Fruit fly (Drosophila melanogaster) whole organism, embryonic: ENCODE results near the gene mfr.

Experiments used
- CG10366 ChIP-seq: fragments of 200-800 bp; sonication (Bioruptor generic); IDR thresholded peaks from 2 replicates; pipeline ENCODE4 v1.3.6; 2022; ENCODE audit warnings: missing biosample characterization, missing genetic modification characterization
- CG10543 ChIP-seq: fragments of 200-800 bp; sonication (Bioruptor generic); optimal IDR thresholded peaks from 3 replicates; lab custom pipeline; 2017; ENCODE audit warnings: missing biosample characterization, mild to moderate bottlenecking, missing genetic modification characterization, moderate library complexity
- CG12744 ChIP-seq: fragments of 200-800 bp; sonication (Bioruptor generic); optimal IDR thresholded peaks from 2 replicates; lab custom pipeline; 2016; ENCODE audit warnings: missing biosample characterization, missing genetic modification characterization
- CG14710 ChIP-seq: fragments of 200-800 bp; sonication (Bioruptor generic); optimal IDR thresholded peaks from 3 replicates; lab custom pipeline; 2019; ENCODE audit warnings: missing biosample characterization, mild to moderate bottlenecking, missing genetic modification characterization, moderate library complexity
- CG1832 ChIP-seq: fragments of 200-800 bp; sonication (Bioruptor generic); optimal IDR thresholded peaks from 2 replicates; lab custom pipeline; 2017; ENCODE audit warnings: missing biosample characterization, mild to moderate bottlenecking, missing genetic modification characterization, inconsistent platforms
- CG18619 ChIP-seq: fragments of 200-800 bp; sonication (Bioruptor generic); optimal IDR thresholded peaks from 3 replicates; lab custom pipeline; 2017; ENCODE audit warnings: missing biosample characterization, mild to moderate bottlenecking, missing genetic modification characterization
- CG2116 ChIP-seq: fragments of 200-800 bp; sonication (Bioruptor generic); optimal IDR thresholded peaks from 3 replicates; lab custom pipeline; 2018; ENCODE audit warnings: missing biosample characterization, mild to moderate bottlenecking, missing genetic modification characterization
- CG2678 ChIP-seq: fragments of 200-800 bp; sonication (Bioruptor generic); optimal IDR thresholded peaks from 3 replicates; lab custom pipeline; 2019; ENCODE audit warnings: missing biosample characterization, mild to moderate bottlenecking, missing genetic modification characterization, moderate library complexity
- CG34376 ChIP-seq: fragments of 200-800 bp; sonication (Bioruptor generic); optimal IDR thresholded peaks from 2 replicates; lab custom pipeline; 2018; ENCODE audit warnings: missing biosample characterization, mild to moderate bottlenecking, missing genetic modification characterization
- CG3726 ChIP-seq: fragments of 200-800 bp; sonication (Bioruptor generic); IDR thresholded peaks from 3 replicates; pipeline ENCODE4, ENCODE4 v1.3.6; 2022; ENCODE audit warnings: missing biosample characterization, missing genetic modification characterization
- CG5245 ChIP-seq: fragments of 200-800 bp; sonication (Bioruptor generic); optimal IDR thresholded peaks from 3 replicates; lab custom pipeline; 2016; ENCODE audit warnings: missing biosample characterization, missing genetic modification characterization
- CG6813 ChIP-seq: fragments of 200-800 bp; sonication (Bioruptor generic); optimal IDR thresholded peaks from 2 replicates; lab custom pipeline; 2017; ENCODE audit warnings: missing biosample characterization, missing genetic modification characterization, mild to moderate bottlenecking, moderate library complexity, missing genetic modification reagents
- CG7357 ChIP-seq: fragments of 200-800 bp; sonication (Bioruptor generic); IDR thresholded peaks from 3 replicates; pipeline ENCODE4 v1.3.6; 2022; ENCODE audit warnings: missing biosample characterization, missing genetic modification characterization
- CG9437 ChIP-seq: fragments of 200-800 bp; sonication (Bioruptor generic); optimal IDR thresholded peaks from 2 replicates; lab custom pipeline; 2018; ENCODE audit warnings: missing biosample characterization, mild to moderate bottlenecking, missing genetic modification characterization
- Camta ChIP-seq: fragments of 200-800 bp; sonication (Bioruptor generic); optimal IDR thresholded peaks from 2 replicates; lab custom pipeline; 2016; ENCODE audit warnings: missing biosample characterization, missing genetic modification characterization
- Drgx ChIP-seq: fragments of 200-800 bp; sonication (Bioruptor generic); IDR thresholded peaks from 2 replicates; pipeline ENCODE4 v1.3.6; 2022; ENCODE audit warnings: missing biosample characterization, missing genetic modification characterization
- E2f1 ChIP-seq: fragments of 200-800 bp; sonication (Bioruptor generic); IDR thresholded peaks from 2 replicates; pipeline ENCODE4 v1.3.6; 2022; ENCODE audit warnings: missing biosample characterization, missing genetic modification characterization
- Elba2 ChIP-seq: fragments of 200-800 bp; sonication (Bioruptor generic); optimal IDR thresholded peaks from 3 replicates; lab custom pipeline; 2016; ENCODE audit warnings: missing biosample characterization, missing genetic modification characterization
- Fer2 ChIP-seq: fragments of 200-800 bp; sonication (Bioruptor generic); optimal IDR thresholded peaks from 2 replicates; lab custom pipeline; 2018; ENCODE audit warnings: missing biosample characterization, mild to moderate bottlenecking, missing genetic modification characterization, moderate library complexity
- HHEX ChIP-seq: fragments of 200-800 bp; sonication (Bioruptor generic); optimal IDR thresholded peaks from 3 replicates; lab custom pipeline; 2017; ENCODE audit warnings: missing biosample characterization, mild to moderate bottlenecking, missing genetic modification characterization, missing genetic modification reagents
- HmgD ChIP-seq: fragments of 200-800 bp; sonication (Bioruptor generic); optimal IDR thresholded peaks from 3 replicates; lab custom pipeline; 2016; ENCODE audit warnings: missing biosample characterization, missing genetic modification characterization
- Hmr ChIP-seq: fragments of 200-800 bp; sonication (Bioruptor generic); optimal IDR thresholded peaks from 3 replicates; lab custom pipeline; 2017; ENCODE audit warnings: mild to moderate bottlenecking, missing biosample characterization, missing genetic modification reagents, missing genetic modification characterization
- Hmx ChIP-seq: fragments of 200-800 bp; sonication (Bioruptor generic); optimal IDR thresholded peaks from 2 replicates; lab custom pipeline; 2016; ENCODE audit warnings: missing biosample characterization, missing genetic modification characterization
- Lhr ChIP-seq: fragments of 200-800 bp; sonication (Bioruptor generic); optimal IDR thresholded peaks from 3 replicates; lab custom pipeline; 2017; ENCODE audit warnings: mild to moderate bottlenecking, missing biosample characterization, missing genetic modification reagents, missing genetic modification characterization
- MTF-1 ChIP-seq: fragments of 200-800 bp; sonication (Bioruptor generic); optimal IDR thresholded peaks from 2 replicates; lab custom pipeline; 2018; ENCODE audit warnings: missing biosample characterization, mild to moderate bottlenecking, missing genetic modification characterization, borderline replicate concordance
- Med ChIP-seq: fragments of 200-800 bp; sonication (Bioruptor generic); peaks from one replicate; lab custom pipeline; 2016; ENCODE audit warnings: missing biosample characterization, missing genetic modification characterization, mild to moderate bottlenecking, inconsistent platforms, moderate library complexity
- Oli ChIP-seq: fragments of 200-800 bp; sonication (Bioruptor generic); optimal IDR thresholded peaks from 2 replicates; lab custom pipeline; 2018; ENCODE audit warnings: missing biosample characterization, mild to moderate bottlenecking, missing genetic modification characterization, moderate library complexity
- Rx ChIP-seq: fragments of 200-800 bp; sonication (Bioruptor generic); IDR thresholded peaks from 2 replicates; pipeline ENCODE4 v1.3.6; 2022; ENCODE audit warnings: missing biosample characterization, missing genetic modification characterization
- Sox102F ChIP-seq: fragments of 200-800 bp; sonication (Bioruptor generic); optimal IDR thresholded peaks from 2 replicates; lab custom pipeline; 2018; ENCODE audit warnings: missing biosample characterization, mild to moderate bottlenecking, missing genetic modification characterization, moderate library complexity
- Xrp1 ChIP-seq: fragments of 200-800 bp; sonication (Bioruptor generic); IDR thresholded peaks from 2 replicates; pipeline ENCODE4 v1.3.6; 2022; ENCODE audit warnings: missing biosample characterization, missing genetic modification characterization
- chif ChIP-seq, 2 experiments: fragments of 200-800 bp; sonication (Bioruptor generic); optimal IDR thresholded peaks; 3 replicates each; lab custom pipeline; 2016; ENCODE audit warnings: missing biosample characterization in 2 of 2, missing genetic modification characterization in 2 of 2
- ci ChIP-seq: fragments of 200-800 bp; sonication (Bioruptor generic); IDR thresholded peaks from 3 replicates; pipeline ENCODE4 v1.3.6; 2022; ENCODE audit warnings: missing biosample characterization, missing genetic modification characterization
- corto ChIP-seq: fragments of 200-800 bp; sonication (Bioruptor generic); optimal IDR thresholded peaks from 2 replicates; lab custom pipeline; 2016; ENCODE audit warnings: missing biosample characterization, mild to moderate bottlenecking, missing genetic modification characterization, moderate library complexity
- cwo ChIP-seq: fragments of 200-800 bp; sonication (Bioruptor generic); optimal IDR thresholded peaks from 3 replicates; lab custom pipeline; 2017; ENCODE audit warnings: missing biosample characterization, missing genetic modification characterization, mild to moderate bottlenecking, moderate library complexity, missing genetic modification reagents
- da ChIP-seq: fragments of 200-800 bp; sonication (Bioruptor generic); optimal IDR thresholded peaks from 2 replicates; lab custom pipeline; 2016; ENCODE audit warnings: missing biosample characterization, missing genetic modification characterization
- dm ChIP-seq: fragments of 200-800 bp; sonication (Bioruptor generic); optimal IDR thresholded peaks from 3 replicates; lab custom pipeline; 2016; ENCODE audit warnings: missing biosample characterization, missing genetic modification characterization
- emc ChIP-seq: fragments of 200-800 bp; sonication (Bioruptor generic); optimal IDR thresholded peaks from 2 replicates; lab custom pipeline; 2016; ENCODE audit warnings: missing biosample characterization, missing genetic modification characterization
- insv ChIP-seq, 2 experiments: fragments of 200-800 bp; sonication (Bioruptor generic); optimal IDR thresholded peaks; 3 replicates each; lab custom pipeline; 2016 to 2018; ENCODE audit warnings: missing biosample characterization in 2 of 2, missing genetic modification characterization in 2 of 2
- knrl ChIP-seq: fragments of 200-800 bp; sonication (Bioruptor generic); IDR thresholded peaks from 3 replicates; pipeline ENCODE4 v1.3.6; 2022; ENCODE audit warnings: missing biosample characterization, missing genetic modification characterization; ENCODE audit not compliant: partially characterized antibody
- lola ChIP-seq, 3 experiments: fragments of >200 bp in 2 of 3; fragments of 200-800 bp in 1 of 3; sonication (Bioruptor generic) in 1 of 3; optimal IDR thresholded peaks; 2 replicates each; lab custom pipeline; 2017 to 2019; ENCODE audit warnings: missing biosample characterization in 3 of 3, missing genetic modification characterization in 3 of 3, mild to moderate bottlenecking in 1 of 3, moderate library complexity in 1 of 3
- luna ChIP-seq: fragments of 200-800 bp; sonication (Bioruptor generic); optimal IDR thresholded peaks from 2 replicates; lab custom pipeline; 2016; ENCODE audit warnings: missing biosample characterization, missing genetic modification characterization
- p53 ChIP-seq: fragments of 200-800 bp; sonication (Bioruptor generic); optimal IDR thresholded peaks from 2 replicates; lab custom pipeline; 2016; ENCODE audit warnings: missing biosample characterization, missing genetic modification characterization
- phol ChIP-seq: fragments of 200-800 bp; sonication (Bioruptor generic); optimal IDR thresholded peaks from 3 replicates; lab custom pipeline; 2018; ENCODE audit warnings: missing biosample characterization, mild to moderate bottlenecking, missing genetic modification characterization, moderate library complexity
- repo ChIP-seq: fragments of 200-800 bp; sonication (Bioruptor generic); optimal IDR thresholded peaks from 2 replicates; lab custom pipeline; 2016; ENCODE audit warnings: missing biosample characterization, missing genetic modification characterization
- run ChIP-seq: fragments of 200-800 bp; sonication (Bioruptor generic); optimal IDR thresholded peaks from 3 replicates; lab custom pipeline; 2018; ENCODE audit warnings: missing biosample characterization, mild to moderate bottlenecking, missing genetic modification characterization
- slp2 ChIP-seq: fragments of 200-800 bp; sonication (Bioruptor generic); optimal IDR thresholded peaks from 2 replicates; lab custom pipeline; 2016; ENCODE audit warnings: missing biosample characterization, missing genetic modification characterization
- sna ChIP-seq: fragments of 200-800 bp; sonication (Bioruptor generic); IDR thresholded peaks from 2 replicates; pipeline ENCODE4 v1.3.6; 2022; ENCODE audit warnings: missing biosample characterization, missing genetic modification characterization; ENCODE audit not compliant: partially characterized antibody
- sqz ChIP-seq: fragments of 200-800 bp; sonication (Bioruptor generic); optimal IDR thresholded peaks from 3 replicates; lab custom pipeline; 2018; ENCODE audit warnings: missing biosample characterization, mild to moderate bottlenecking, missing genetic modification characterization
- tna ChIP-seq: fragments of 200-800 bp; sonication (Bioruptor generic); IDR thresholded peaks from 2 replicates; pipeline ENCODE4 v1.3.6; 2022; ENCODE audit warnings: missing biosample characterization, missing genetic modification characterization; ENCODE audit not compliant: partially characterized antibody
- vvl ChIP-seq: fragments of 200-800 bp; sonication (Bioruptor generic); IDR thresholded peaks from 2 replicates; pipeline ENCODE4 v1.3.6; 2022; ENCODE audit warnings: missing biosample characterization, missing genetic modification characterization
- zfh1 ChIP-seq: fragments of 200-800 bp; sonication (Bioruptor generic); IDR thresholded peaks from 3 replicates; pipeline ENCODE4 v1.3.6; 2022; ENCODE audit warnings: missing biosample characterization, missing genetic modification characterization

mfr gene

DNA sequence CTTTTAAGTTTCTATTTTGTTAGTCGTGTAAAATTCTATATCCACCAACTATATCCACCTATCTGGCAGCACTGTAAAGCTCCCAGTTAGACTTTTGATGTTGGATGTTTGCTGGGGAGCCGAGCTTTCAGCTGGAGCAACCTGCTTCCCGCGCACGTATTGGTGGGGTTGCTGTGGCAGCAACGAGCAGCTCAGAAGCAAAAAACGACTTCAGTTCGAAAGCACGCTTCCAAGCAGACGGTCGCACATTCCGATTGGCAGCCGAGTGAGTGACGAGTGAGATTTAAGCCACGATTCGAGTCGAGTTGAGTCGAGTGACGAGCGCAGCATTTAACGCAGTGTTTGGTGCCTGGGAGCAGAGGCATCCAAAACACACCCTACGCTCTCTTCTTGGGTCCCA, at the start of gene mfr, which contains the start of gene Tsp66E (continued):
- TF ChIP-seq emc (GFP tag; lab: Kevin White, UChicago): no peak
- TF ChIP-seq Elba2 (GFP tag; lab: Kevin White, UChicago): no peak
- no peak for TF ChIP-seq p53 (GFP tag; lab: Kevin White, UChicago)
- TF ChIP-seq CG6813 (GFP tag; lab: Kevin White, UChicago): no peak
- TF ChIP-seq Med (GFP tag; lab: Kevin White, UChicago): peak; percentile 93
- TF ChIP-seq CG7357 (GFP tag; lab: Robert Waterston, UW): no peak
- TF ChIP-seq Sox102F: no peak
- no peak for TF ChIP-seq run (tag; lab: Kevin White, UChicago)
- TF ChIP-seq lola (GFP tag; optimal IDR thresholded peaks at IDR 0.05; lab: Kevin White, UChicago): no peak
- peak; percentile 21 for TF ChIP-seq CG34376 (GFP tag; lab: Kevin White, UChicago)
- no peak for TF ChIP-seq Rx (GFP tag; lab: Robert Waterston, UW)
- peak; percentile 72 for TF ChIP-seq sqz
- no peak for TF ChIP-seq luna (GFP tag; lab: Kevin White, UChicago)
- peak; percentile 28; the same call in 1 of the 3 replicates for TF ChIP-seq zfh1 (GFP tag; lab: Robert Waterston, UW)
- TF ChIP-seq sna (GFP tag; lab: Robert Waterston, UW): no peak
- no peak; the same call in 1 of the 2 replicates for TF ChIP-seq vvl (GFP tag; lab: Robert Waterston, UW)
- no peak for TF ChIP-seq Lhr
- no peak for TF ChIP-seq CG12744 (GFP tag; lab: Kevin White, UChicago)
- no peak; the same call in 2 of the 3 replicates for TF ChIP-seq knrl (GFP tag; lab: Robert Waterston, UW)
- peak; percentile 31 for TF ChIP-seq Hmr
- no peak for TF ChIP-seq corto
- no peak for TF ChIP-seq E2f1 (GFP tag; lab: Robert Waterston, UW)
- TF ChIP-seq CG2116 (GFP tag; lab: Kevin White, UChicago): no peak
- TF ChIP-seq dm (GFP tag; lab: Kevin White, UChicago): no peak
- no peak; the same call in 1 of the 2 replicates for TF ChIP-seq tna (GFP tag; lab: Robert Waterston, UW)
- no peak for TF ChIP-seq repo (GFP tag; lab: Kevin White, UChicago)
- no peak for TF ChIP-seq slp2 (GFP tag; lab: Kevin White, UChicago)
- no peak for TF ChIP-seq CG3726 (GFP tag; lab: Robert Waterston, UW)
- no peak for TF ChIP-seq CG18619 (GFP tag; lab: Kevin White, UChicago)
- no peak for TF ChIP-seq chif (GFP tag; optimal IDR thresholded peaks at IDR 0.05; lab: Kevin White, UChicago)
- TF ChIP-seq CG14710: no peak
- no peak for TF ChIP-seq CG2678 (tag; lab: Kevin White, UChicago)
- no peak for TF ChIP-seq insv (GFP tag; optimal IDR thresholded peaks at IDR 0.05; lab: Kevin White, UChicago)
- peak; percentile 28 for TF ChIP-seq cwo (GFP tag; lab: Kevin White, UChicago)
- TF ChIP-seq phol (tag; lab: Kevin White, UChicago): no peak
- no peak for TF ChIP-seq CG10366
- TF ChIP-seq Fer2: no peak
- peak; percentile 64 for TF ChIP-seq CG10543
- TF ChIP-seq Camta (GFP tag; lab: Kevin White, UChicago): no peak
- TF ChIP-seq CG9437: no peak
- no peak for TF ChIP-seq HmgD (GFP tag; lab: Kevin White, UChicago)
- no peak for TF ChIP-seq CG5245 (GFP tag; lab: Kevin White, UChicago)
- TF ChIP-seq Hmx: no peak
- no peak for TF ChIP-seq da (GFP tag; lab: Kevin White, UChicago)
- TF ChIP-seq MTF-1: no peak
- TF ChIP-seq ci (GFP tag; lab: Robert Waterston, UW): peak; percentile 74; the same call in 2 of the 3 replicates
- TF ChIP-seq Oli: no peak
- no peak for TF ChIP-seq CG1832
- TF ChIP-seq Xrp1 (GFP tag; lab: Robert Waterston, UW): no peak
- no peak for TF ChIP-seq HHEX (GFP tag; lab: Kevin White, UChicago)
- peak; percentile 35; the same call in 1 of the 2 replicates for TF ChIP-seq Drgx (GFP tag; lab: Robert Waterston, UW)
